Worm (Caenorhabditis elegans) whole organism, L1 larva: ENCODE measurements around the gene pcca-1.
"Not testable (repeated sequence)": the region's sequence is repeated elsewhere in the genome, so short reads cannot be mapped to it uniquely, and the experiment has no call there.

Experiments used
- aha-1 ChIP-seq: fragments of 150-350 bp; optimal IDR thresholded peaks from 2 replicates; lab custom pipeline; 2014; ENCODE audit warnings: missing biosample characterization, missing genetic modification characterization
- aly-2 ChIP-seq: fragments of 150-350 bp; optimal IDR thresholded peaks from 2 replicates; lab custom pipeline; 2014; ENCODE audit warnings: missing biosample characterization, missing genetic modification characterization
- ama-1 ChIP-seq: fragments of 150-350 bp; optimal IDR thresholded peaks from 2 replicates; lab custom pipeline; 2014
- ceh-82 ChIP-seq, 3 experiments: fragments of 150-350 bp in 1 of 3; sonication (generic microtip) in 2 of 3; optimal IDR thresholded peaks; 2 replicates each; lab custom pipeline; 2014 to 2017; ENCODE audit warnings: missing biosample characterization in 3 of 3, missing genetic modification characterization in 3 of 3
- ets-5 ChIP-seq: fragments of 200-800 bp; sonication (Bioruptor generic); IDR thresholded peaks from 2 replicates; pipeline ENCODE4 v1.3.6; 2022; ENCODE audit warnings: missing genetic modification characterization, missing compliant biosample characterization
- lin-39 ChIP-seq: fragments of 150-350 bp; optimal IDR thresholded peaks from 2 replicates; lab custom pipeline; 2014; ENCODE audit warnings: missing biosample characterization, missing genetic modification reagents, missing genetic modification characterization
- lir-3 ChIP-seq: sonication (generic microtip); optimal IDR thresholded peaks from 2 replicates; lab custom pipeline; 2016; ENCODE audit warnings: mild to moderate bottlenecking, missing genetic modification characterization, moderate library complexity, missing compliant biosample characterization; ENCODE audit not compliant: poor library complexity
- lsy-2 ChIP-seq, 2 experiments: fragments of 150-350 bp; optimal IDR thresholded peaks; 2 replicates each; lab custom pipeline; 2014; ENCODE audit warnings: missing biosample characterization in 2 of 2, missing genetic modification characterization in 2 of 2
- mep-1 ChIP-seq: fragments of 150-350 bp; optimal IDR thresholded peaks from 2 replicates; lab custom pipeline; 2014; ENCODE audit warnings: missing biosample characterization, missing genetic modification characterization
- nhr-237 ChIP-seq: fragments of 150-350 bp; optimal IDR thresholded peaks from 2 replicates; lab custom pipeline; 2014; ENCODE audit warnings: missing biosample characterization, missing genetic modification characterization
- nhr-76 ChIP-seq: sonication (generic microtip); optimal IDR thresholded peaks from 2 replicates; lab custom pipeline; 2017; ENCODE audit warnings: missing biosample characterization, missing genetic modification characterization
- skn-1 ChIP-seq: fragments of 150-350 bp; optimal IDR thresholded peaks from 2 replicates; lab custom pipeline; 2014; ENCODE audit warnings: missing biosample characterization, missing genetic modification characterization
- unc-130 ChIP-seq: fragments of 150-350 bp; optimal IDR thresholded peaks from 2 replicates; lab custom pipeline; 2017; ENCODE audit warnings: missing biosample characterization, missing genetic modification characterization, inconsistent platforms
- unc-98 ChIP-seq: fragments of 200-800 bp; sonication (Bioruptor generic); IDR thresholded peaks from 2 replicates; pipeline ENCODE4 v1.3.6; 2022; ENCODE audit warnings: missing genetic modification characterization, missing compliant biosample characterization

DNA sequence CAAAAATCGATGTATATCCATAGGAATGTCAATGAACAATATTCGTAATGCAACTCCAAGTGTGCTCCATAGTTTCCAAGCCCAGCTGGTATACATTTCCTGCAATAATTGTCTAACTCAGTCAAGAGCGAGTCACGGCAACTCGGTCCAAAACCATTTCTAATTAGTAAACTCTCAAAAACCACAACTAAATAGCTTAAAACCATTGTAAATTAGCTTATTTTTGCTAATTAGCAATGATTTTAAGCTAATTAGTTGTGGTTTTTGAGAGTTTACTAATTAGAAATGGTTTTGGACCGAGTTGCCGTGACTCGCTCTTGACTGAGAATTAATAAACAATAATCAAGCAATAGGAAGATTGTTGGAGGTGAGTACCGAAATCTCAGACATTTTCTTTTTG is 4.0 kb upstream of the pcca-1 start, which contains the start of gene dhs-29:
- not testable (repeated sequence) for TF ChIP-seq skn-1; aha-1 (tag; lab: Kevin White, UChicago); mep-1; unc-98 (GFP tag; lab: Robert Waterston, UW); aly-2 (tag; lab: Kevin White, UChicago); nhr-237 (tag; lab: Kevin White, UChicago); ceh-82 (tag; optimal IDR thresholded peaks at IDR 0.05; lab: Kevin White, UChicago); unc-130 (tag; lab: Kevin White, UChicago); ama-1 (lab: Kevin White, UChicago); nhr-76 (tag; lab: Kevin White, UChicago); lir-3 (tag; lab: Kevin White, UChicago); lsy-2 (tag; optimal IDR thresholded peaks at IDR 0.05; lab: Kevin White, UChicago); ets-5 (GFP tag; lab: Robert Waterston, UW); lin-39 (tag; lab: Kevin White, UChicago)
